Worm (Caenorhabditis elegans) whole organism, young adult: Measurements from ENCODE around the gene fbxb-9.

ENCODE experiments used
- B0019.2 ChIP-seq: fragments of 200-800 bp; sonication (Bioruptor generic); conservative IDR thresholded peaks from 2 replicates; pipeline ENCODE4 v1.3.6; 2022; ENCODE audit warnings: missing genetic modification reagents, missing genetic modification characterization, missing compliant biosample characterization
- B0336.3 ChIP-seq: fragments of 200-800 bp; sonication (Bioruptor generic); IDR thresholded peaks from 2 replicates; pipeline ENCODE4 v1.3.6; 2022; ENCODE audit warnings: missing genetic modification characterization, missing compliant biosample characterization
- C06A6.2 ChIP-seq: fragments of 200-800 bp; sonication (Bioruptor generic); conservative IDR thresholded peaks from 2 replicates; pipeline ENCODE4 v1.3.6; 2022; ENCODE audit warnings: missing genetic modification characterization, missing compliant biosample characterization
- C17E4.6 ChIP-seq: fragments of 200-800 bp; sonication (Bioruptor generic); IDR thresholded peaks from 2 replicates; pipeline ENCODE4 v1.3.6; 2022; ENCODE audit warnings: missing genetic modification reagents, missing genetic modification characterization, missing compliant biosample characterization
- F37B4.10 ChIP-seq: fragments of 200-800 bp; sonication (Bioruptor generic); IDR thresholded peaks from 2 replicates; pipeline ENCODE4 v1.3.6; 2022; ENCODE audit warnings: missing genetic modification characterization, missing compliant biosample characterization
- Y53G8AR.9 ChIP-seq: fragments of 200-800 bp; sonication (Bioruptor generic); conservative IDR thresholded peaks from 2 replicates; pipeline ENCODE4 v1.3.6; 2022; ENCODE audit warnings: missing genetic modification reagents, missing genetic modification characterization, missing compliant biosample characterization
- Y56A3A.18 ChIP-seq: fragments of 200-800 bp; sonication (Bioruptor generic); IDR thresholded peaks from 2 replicates; pipeline ENCODE4 v1.3.6; 2022; ENCODE audit warnings: missing genetic modification reagents, missing genetic modification characterization, missing compliant biosample characterization
- ZK185.1 ChIP-seq: sonication (generic microtip); optimal IDR thresholded peaks from 2 replicates; lab custom pipeline; 2016; ENCODE audit warnings: mild to moderate bottlenecking, missing genetic modification characterization, missing compliant biosample characterization; ENCODE audit not compliant: poor library complexity, severe bottlenecking
- akir-1 ChIP-seq: fragments of 200-800 bp; sonication (Bioruptor generic); optimal IDR thresholded peaks from 2 replicates; lab custom pipeline; 2018; ENCODE audit warnings: mild to moderate bottlenecking, missing genetic modification characterization, moderate library complexity, missing compliant biosample characterization
- athp-1 ChIP-seq: sonication (generic microtip); optimal IDR thresholded peaks from 2 replicates; lab custom pipeline; 2017; ENCODE audit warnings: mild to moderate bottlenecking, missing genetic modification characterization, missing compliant biosample characterization
- attf-3 ChIP-seq: fragments of 200-800 bp; sonication (Bioruptor generic); conservative IDR thresholded peaks from 2 replicates; pipeline ENCODE4 v1.3.6; 2022; ENCODE audit warnings: missing genetic modification reagents, missing genetic modification characterization, missing compliant biosample characterization
- attf-5 ChIP-seq: fragments of 200-800 bp; sonication (Bioruptor generic); optimal IDR thresholded peaks from 2 replicates; lab custom pipeline; 2018; ENCODE audit warnings: mild to moderate bottlenecking, missing genetic modification characterization, missing compliant biosample characterization
- attf-6 ChIP-seq: fragments of 200-800 bp; sonication (Bioruptor generic); IDR thresholded peaks from 2 replicates; pipeline ENCODE4 v1.3.6; 2022; ENCODE audit warnings: missing genetic modification reagents, missing genetic modification characterization, missing compliant biosample characterization
- bed-2 ChIP-seq: fragments of 200-800 bp; sonication (Bioruptor generic); IDR thresholded peaks from 2 replicates; pipeline ENCODE4 v1.3.6; 2022; ENCODE audit warnings: missing genetic modification reagents, missing genetic modification characterization, missing compliant biosample characterization
- ccch-3 ChIP-seq: fragments of 200-800 bp; sonication (Bioruptor generic); optimal IDR thresholded peaks from 2 replicates; lab custom pipeline; 2018; ENCODE audit warnings: mild to moderate bottlenecking, missing genetic modification characterization, missing compliant biosample characterization
- ceh-27 ChIP-seq: fragments of 200-800 bp; sonication (Bioruptor generic); optimal IDR thresholded peaks from 2 replicates; lab custom pipeline; 2018; ENCODE audit warnings: mild to moderate bottlenecking, missing genetic modification characterization, moderate library complexity, missing compliant biosample characterization
- ceh-91 ChIP-seq: fragments of 200-800 bp; sonication (Bioruptor generic); IDR thresholded peaks from 2 replicates; pipeline ENCODE4 v1.3.6; 2022; ENCODE audit warnings: missing genetic modification reagents, missing genetic modification characterization, missing compliant biosample characterization
- dpff-1 ChIP-seq: sonication (generic microtip); optimal IDR thresholded peaks from 2 replicates; lab custom pipeline; 2017; ENCODE audit warnings: mild to moderate bottlenecking, missing genetic modification characterization, missing compliant biosample characterization
- efl-1 ChIP-seq: fragments of 150-350 bp; optimal IDR thresholded peaks from 2 replicates; lab custom pipeline; 2014; ENCODE audit warnings: missing biosample characterization, missing genetic modification reagents, missing genetic modification characterization
- egrh-3 ChIP-seq: fragments of 200-800 bp; sonication (Bioruptor generic); IDR thresholded peaks from 2 replicates; pipeline ENCODE4 v1.3.6; 2022; ENCODE audit warnings: missing genetic modification reagents, missing genetic modification characterization, missing compliant biosample characterization
- ekl-4 ChIP-seq: fragments of 200-800 bp; sonication (Bioruptor generic); IDR thresholded peaks from 2 replicates; pipeline ENCODE4 v1.3.6; 2022; ENCODE audit warnings: missing genetic modification reagents, missing genetic modification characterization, missing compliant biosample characterization
- gei-17 ChIP-seq: fragments of 200-800 bp; sonication (Bioruptor generic); optimal IDR thresholded peaks from 2 replicates; lab custom pipeline; 2018; ENCODE audit warnings: mild to moderate bottlenecking, missing genetic modification characterization, missing compliant biosample characterization
- hlh-26 ChIP-seq: fragments of 200-800 bp; sonication (Bioruptor generic); conservative IDR thresholded peaks from 2 replicates; pipeline ENCODE4 v1.3.6; 2022; ENCODE audit warnings: missing genetic modification reagents, missing genetic modification characterization, missing compliant biosample characterization
- hmg-20 ChIP-seq: fragments of 200-800 bp; sonication (Bioruptor generic); IDR thresholded peaks from 2 replicates; pipeline ENCODE4 v1.3.6; 2022; ENCODE audit warnings: missing genetic modification reagents, missing genetic modification characterization, missing compliant biosample characterization
- hsf-1 ChIP-seq: fragments of 200-800 bp; sonication (Bioruptor generic); IDR thresholded peaks from 2 replicates; pipeline ENCODE4 v1.3.6; 2022; ENCODE audit warnings: missing genetic modification reagents, missing genetic modification characterization, missing compliant biosample characterization
- let-607 ChIP-seq, 2 experiments: fragments of 200-800 bp in 1 of 2; sonication (Bioruptor generic) in 1 of 2; sonication (generic microtip) in 1 of 2; optimal IDR thresholded peaks; 2 replicates each; lab custom pipeline; 2016 to 2018; ENCODE audit warnings: mild to moderate bottlenecking in 2 of 2, missing compliant biosample characterization in 2 of 2, missing genetic modification characterization in 2 of 2, moderate library complexity in 2 of 2, missing genotype in 1 of 2
- lin-35 ChIP-seq, 3 experiments: fragments of 150-350 bp in 2 of 3; sonication (generic microtip) in 1 of 3; optimal IDR thresholded peaks; 2 replicates each; lab custom pipeline; 2014 to 2018; ENCODE audit warnings: missing biosample characterization in 3 of 3, missing genetic modification characterization in 3 of 3, missing genetic modification reagents in 3 of 3
- lsl-1 ChIP-seq: fragments of 200-800 bp; sonication (Bioruptor generic); optimal IDR thresholded peaks from 2 replicates; lab custom pipeline; 2018; ENCODE audit warnings: mild to moderate bottlenecking, missing genetic modification characterization, moderate library complexity, missing compliant biosample characterization
- lsy-27 ChIP-seq: sonication (generic microtip); optimal IDR thresholded peaks from 2 replicates; lab custom pipeline; 2017; ENCODE audit warnings: missing genetic modification characterization, mild to moderate bottlenecking, missing compliant biosample characterization, antibody characterized with exemption, missing genotype, borderline replicate concordance; ENCODE audit not compliant: insufficient read depth
- madf-10 ChIP-seq: sonication (generic microtip); optimal IDR thresholded peaks from 2 replicates; lab custom pipeline; 2016; ENCODE audit warnings: mild to moderate bottlenecking, missing genetic modification characterization, missing compliant biosample characterization
- madf-6 ChIP-seq: fragments of 200-800 bp; sonication (Bioruptor generic); IDR thresholded peaks from 2 replicates; pipeline ENCODE4 v1.3.6; 2022; ENCODE audit warnings: missing genetic modification reagents, missing genetic modification characterization, missing compliant biosample characterization
- mes-4 ChIP-seq: sonication (generic microtip); optimal IDR thresholded peaks from 2 replicates; lab custom pipeline; 2016; ENCODE audit warnings: missing genotype, missing genetic modification characterization, missing compliant biosample characterization
- nhr-80 ChIP-seq: sonication (generic microtip); optimal IDR thresholded peaks from 2 replicates; lab custom pipeline; 2016; ENCODE audit warnings: missing genetic modification characterization, missing compliant biosample characterization
- rcor-1 ChIP-seq: fragments of 200-800 bp; sonication (Bioruptor generic); IDR thresholded peaks from 2 replicates; pipeline ENCODE4 v1.3.6; 2022; ENCODE audit warnings: missing genetic modification reagents, missing genetic modification characterization, missing compliant biosample characterization
- repo-1 ChIP-seq: sonication (generic microtip); optimal IDR thresholded peaks from 2 replicates; lab custom pipeline; 2017; ENCODE audit warnings: mild to moderate bottlenecking, missing genetic modification characterization, missing compliant biosample characterization
- snpc-1.1 ChIP-seq: sonication (generic microtip); optimal IDR thresholded peaks from 2 replicates; lab custom pipeline; 2017; ENCODE audit warnings: missing genetic modification characterization, mild to moderate bottlenecking, missing compliant biosample characterization, antibody characterized with exemption, moderate library complexity, missing genotype, missing genetic modification reagents; ENCODE audit not compliant: insufficient read depth
- snpc-3.4 ChIP-seq: sonication (generic microtip); optimal IDR thresholded peaks from 2 replicates; lab custom pipeline; 2017; ENCODE audit warnings: missing genetic modification characterization, mild to moderate bottlenecking, missing compliant biosample characterization, antibody characterized with exemption, moderate library complexity, missing genotype, missing genetic modification reagents
- somi-1 ChIP-seq: fragments of 200-800 bp; sonication (Bioruptor generic); optimal IDR thresholded peaks from 2 replicates; lab custom pipeline; 2018; ENCODE audit warnings: mild to moderate bottlenecking, missing genetic modification characterization, missing compliant biosample characterization
- sptf-2 ChIP-seq: fragments of 200-800 bp; sonication (Bioruptor generic); optimal IDR thresholded peaks from 2 replicates; lab custom pipeline; 2018; ENCODE audit warnings: mild to moderate bottlenecking, missing genetic modification characterization, missing compliant biosample characterization
- unc-130 ChIP-seq: sonication (generic microtip); optimal IDR thresholded peaks from 2 replicates; lab custom pipeline; 2016; ENCODE audit warnings: missing genetic modification reagents, missing genetic modification characterization, missing compliant biosample characterization
- xnd-1 ChIP-seq: sonication (generic microtip); optimal IDR thresholded peaks from 2 replicates; lab custom pipeline; 2016; ENCODE audit warnings: missing genotype, missing genetic modification reagents, missing genetic modification characterization, missing compliant biosample characterization
- ztf-22 ChIP-seq: fragments of 200-800 bp; sonication (Bioruptor generic); optimal IDR thresholded peaks from 2 replicates; lab custom pipeline; 2018; ENCODE audit warnings: mild to moderate bottlenecking, missing genetic modification characterization, moderate library complexity, missing compliant biosample characterization
- ztf-26 ChIP-seq: sonication (generic microtip); optimal IDR thresholded peaks from 2 replicates; lab custom pipeline; 2017; ENCODE audit warnings: missing genetic modification characterization, missing compliant biosample characterization
- ztf-28 ChIP-seq: fragments of 200-800 bp; sonication (Bioruptor generic); IDR thresholded peaks from 2 replicates; pipeline ENCODE4 v1.3.6; 2022; ENCODE audit warnings: missing genetic modification reagents, missing genetic modification characterization, missing compliant biosample characterization
- ztf-6 ChIP-seq: fragments of 200-800 bp; sonication (Bioruptor generic); IDR thresholded peaks from 2 replicates; pipeline ENCODE4 v1.3.6; 2022; ENCODE audit warnings: missing genetic modification reagents, missing genetic modification characterization, missing compliant biosample characterization

Gene fbxb-9

DNA sequence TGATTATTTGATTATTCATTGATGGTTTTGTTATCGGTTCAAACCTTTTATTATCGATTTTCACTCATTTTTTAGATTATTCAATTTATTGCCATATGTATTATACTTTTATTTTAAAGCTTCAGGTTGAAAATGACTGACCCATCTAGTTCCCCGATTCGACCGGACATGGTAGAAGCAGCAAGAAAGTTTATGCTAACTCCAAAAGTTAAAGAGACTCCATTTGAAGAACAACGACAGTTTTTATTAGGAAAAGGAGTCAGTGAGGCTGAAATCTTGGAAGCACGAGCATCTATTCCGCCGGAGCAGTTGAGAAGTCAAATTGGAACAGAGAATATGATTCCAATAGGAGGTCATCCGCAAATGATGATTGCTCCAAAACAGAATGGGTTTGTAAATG lies 20.7 kb upstream of the fbxb-9 start, which contains the start of gene prx-14:
Gene prx-14, plus strand, starts transcription at position 120 of the 400 bp plus-strand sequence.
- no peak for TF ChIP-seq F37B4.10 (GFP tag; lab: Robert Waterston, UW)
- 0 out of 2 replicates have a peak, but pooled peaks have one; percentile 7 for TF ChIP-seq ekl-4 (GFP tag; lab: Robert Waterston, UW)
- 0 out of 2 replicates have a peak, but pooled peaks have one; percentile 31 for TF ChIP-seq Y56A3A.18 (GFP tag; lab: Robert Waterston, UW)
- TF ChIP-seq repo-1 (tag; lab: Kevin White, UChicago): peak; percentile 52
- no peak for TF ChIP-seq attf-3 (GFP tag; lab: Robert Waterston, UW)
- TF ChIP-seq hlh-26: no peak
- TF ChIP-seq snpc-3.4 (tag; lab: Kevin White, UChicago): no peak
- 0 out of 2 replicates have a peak, but pooled peaks have one; percentile 42 for TF ChIP-seq C17E4.6 (GFP tag; lab: Robert Waterston, UW)
- no peak for TF ChIP-seq let-607 (tag; optimal IDR thresholded peaks at IDR 0.05; lab: Kevin White, UChicago)
- TF ChIP-seq madf-10 (tag; lab: Kevin White, UChicago): no peak
- TF ChIP-seq sptf-2 (GFP tag; lab: Kevin White, UChicago): no peak
- TF ChIP-seq lsl-1 (GFP tag; lab: Kevin White, UChicago): no peak
- TF ChIP-seq Y53G8AR.9 (GFP tag; lab: Robert Waterston, UW): peak; percentile 60
- TF ChIP-seq B0336.3 (GFP tag; lab: Robert Waterston, UW): peak; percentile 67
- TF ChIP-seq snpc-1.1 (tag; lab: Kevin White, UChicago): no peak
- TF ChIP-seq gei-17: peak; percentile 2

ce11 chrIV:11180077-11180476 lies 17.7 kb upstream of the fbxb-9 start:
- TF ChIP-seq efl-1 (no peak), ztf-22 (GFP tag; lab: Kevin White, UChicago) (no peak), akir-1 (GFP tag; lab: Kevin White, UChicago) (no peak), rcor-1 (no peak), dpff-1 (tag; lab: Kevin White, UChicago) (no peak), C06A6.2 (GFP tag; lab: Robert Waterston, UW) (no peak), ztf-26 (tag; lab: Kevin White, UChicago) (no peak), ceh-91 (no peak), mes-4 (tag; lab: Kevin White, UChicago) (no peak), lsy-27 (tag; lab: Kevin White, UChicago) (no peak), snpc-3.4 (tag; lab: Kevin White, UChicago) (no peak), ceh-27 (GFP tag; lab: Kevin White, UChicago) (no peak), attf-3 (GFP tag; lab: Robert Waterston, UW) (no peak), lin-35 (GFP tag; optimal IDR thresholded peaks at IDR 0.05; lab: Kevin White, UChicago) (no peak), ztf-6 (GFP tag; lab: Robert Waterston, UW) (no peak), B0336.3 (GFP tag; lab: Robert Waterston, UW) (no peak), hsf-1 (no peak; the same call in 1 of the 2 replicates), hmg-20 (GFP tag; lab: Robert Waterston, UW) (no peak), ccch-3 (GFP tag; lab: Kevin White, UChicago) (no peak), madf-6 (no peak)

DNA sequence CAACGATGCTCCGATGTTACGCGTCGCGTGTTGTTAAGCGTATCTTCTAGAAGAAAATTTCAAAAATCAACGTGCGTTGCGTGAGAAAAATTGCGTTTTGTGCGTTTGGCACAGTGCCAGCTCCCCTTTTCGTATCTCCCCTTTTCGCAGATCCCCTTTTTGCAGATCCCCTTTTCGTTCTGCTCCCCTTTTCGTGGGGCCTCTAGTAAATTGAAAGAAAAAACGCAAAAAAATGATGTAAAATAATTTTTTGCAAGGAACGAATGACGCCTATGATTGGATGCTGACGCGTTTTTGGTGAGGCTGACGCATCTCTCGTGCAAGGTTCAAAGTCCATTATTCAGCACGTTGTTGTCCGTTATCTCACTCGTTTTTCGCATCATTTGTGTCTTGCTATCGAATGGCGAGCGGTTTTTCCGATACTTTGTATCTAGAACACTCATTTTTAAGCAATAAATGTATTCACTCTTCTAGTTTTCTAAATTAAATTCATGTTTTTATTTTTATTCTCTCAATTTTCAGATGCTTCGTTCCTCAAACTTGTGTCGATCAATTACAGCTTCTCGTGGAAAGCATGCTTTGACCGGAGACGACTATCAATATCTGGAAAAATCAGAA lies 16.9 kb upstream of the fbxb-9 start, which contains the start of gene cpt-2:
Gene cpt-2, plus strand, starts transcription at position 523 of the 618 bp plus-strand sequence.
- TF ChIP-seq bed-2 (GFP tag; lab: Robert Waterston, UW) (peak; percentile 86), athp-1 (peak; percentile 46), egrh-3 (GFP tag; lab: Robert Waterston, UW) (peak; percentile 81), attf-6 (GFP tag; lab: Robert Waterston, UW) (peak; percentile 53; the same call in 1 of the 2 replicates), ZK185.1 (tag; lab: Kevin White, UChicago) (peak; percentile 92), attf-5 (GFP tag; lab: Kevin White, UChicago) (peak; percentile 75), unc-130 (GFP tag; lab: Kevin White, UChicago) (peak; percentile 41), xnd-1 (tag; lab: Kevin White, UChicago) (peak; percentile 44), lin-35 (GFP tag; optimal IDR thresholded peaks at IDR 0.05; lab: Kevin White, UChicago) (peak in 1 of 3 experiments; percentile 84), ztf-28 (peak; percentile 90), nhr-80 (tag; lab: Kevin White, UChicago) (peak; percentile 84), somi-1 (GFP tag; lab: Kevin White, UChicago) (peak; percentile 34), Y53G8AR.9 (GFP tag; lab: Robert Waterston, UW) (peak; percentile 95), B0019.2 (GFP tag; lab: Robert Waterston, UW) (peak; percentile 61)
